Fruit fly (Drosophila melanogaster): ENCODE results near the gene CG3793.
A peak's percentile ranks its signal among the peaks of the same experiment; 100 is the strongest.

The CG3793 gene

dm6 chr2L:15741418-15741817 lies 22.6 kb upstream of the CG3793 start (continued):
- TF ChIP-seq chm (GFP tag; IDR thresholded peaks at IDR 0.05) (no peak), CG10267 (tag; optimal IDR thresholded peaks at IDR 0.05) (peak; percentile 35), CG14710 (tag; optimal IDR thresholded peaks at IDR 0.05) (peak; percentile 20), Xrp1 (GFP tag; IDR thresholded peaks at IDR 0.05) (peak; percentile 64), dmrt11E (tag; optimal IDR thresholded peaks at IDR 0.05) (peak; percentile 72), Eip74EF (GFP tag; optimal IDR thresholded peaks at IDR 0.05) (no peak), ewg (GFP tag; optimal IDR thresholded peaks at IDR 0.05) (no peak), zf30C (GFP tag; optimal IDR thresholded peaks at IDR 0.05) (peak; percentile 71), CG8290 (GFP tag; optimal IDR thresholded peaks at IDR 0.05) (no peak), CG8290 (tag; optimal IDR thresholded peaks at IDR 0.05) (no peak), Dbx (GFP tag; IDR thresholded peaks at IDR 0.05) (no peak), emc (GFP tag; optimal IDR thresholded peaks at IDR 0.05) (no peak), CG8765 (GFP tag; IDR thresholded peaks at IDR 0.05) (peak; percentile 64; the same call in 1 of the 2 replicates), bab2 (GFP tag; optimal IDR thresholded peaks at IDR 0.05) (no peak), sens (GFP tag) (peak; percentile 94), otp (GFP tag; IDR thresholded peaks at IDR 0.05) (0 out of 3 replicates have a peak, but pooled peaks have one; percentile 44), CG6689 (GFP tag; IDR thresholded peaks at IDR 0.05) (peak; percentile 53), lola (GFP tag; optimal IDR thresholded peaks at IDR 0.05) (peak in 1 of 3 experiments; percentile 3)

dm6 chr2L:15742976-15743375 lies 21.0 kb upstream of the CG3793 start:
- TF ChIP-seq cad (GFP tag; optimal IDR thresholded peaks at IDR 0.05) (peak; percentile 21), luna (GFP tag; optimal IDR thresholded peaks at IDR 0.05) (no peak), zen (tag; optimal IDR thresholded peaks at IDR 0.05) (peak; percentile 18), CG15479 (GFP tag; optimal IDR thresholded peaks at IDR 0.05) (peak; percentile 60), tll (GFP tag; optimal IDR thresholded peaks at IDR 0.05) (peak in 1 of 2 experiments; percentile 43), zfh1 (GFP tag; IDR thresholded peaks at IDR 0.05) (no peak), row (GFP tag; IDR thresholded peaks at IDR 0.05) (no peak), unpg (GFP tag; optimal IDR thresholded peaks at IDR 0.05) (no peak), pros (GFP tag; optimal IDR thresholded peaks at IDR 0.05) (peak; percentile 61), CG10267 (tag; optimal IDR thresholded peaks at IDR 0.05) (no peak), CG8765 (GFP tag; IDR thresholded peaks at IDR 0.05) (no peak), CG17328 (GFP tag; IDR thresholded peaks at IDR 0.05) (no peak), sob (GFP tag; IDR thresholded peaks at IDR 0.05) (no peak), cg (GFP tag; optimal IDR thresholded peaks at IDR 0.05) (no peak), twi (tag; optimal IDR thresholded peaks at IDR 0.05) (peak; percentile 27), B-H2 (GFP tag; optimal IDR thresholded peaks at IDR 0.05) (no peak), sim (GFP tag; IDR thresholded peaks at IDR 0.05) (no peak), CG13894 (tag; optimal IDR thresholded peaks at IDR 0.05) (no peak), CkIIα-i1 (GFP tag; IDR thresholded peaks at IDR 0.05) (no peak)

- TF ChIP-seq Ets65A (GFP tag) (peak; percentile 54), pb (GFP tag; optimal IDR thresholded peaks at IDR 0.05) (no peak), yki (optimal IDR thresholded peaks at IDR 0.05) (no peak), CG7372 (GFP tag; IDR thresholded peaks at IDR 0.05) (no peak), Usf (GFP tag; optimal IDR thresholded peaks at IDR 0.05) (peak; percentile 11), lola (GFP tag; optimal IDR thresholded peaks at IDR 0.05) (peak in 1 of 3 experiments; percentile 57), pnt (GFP tag; optimal IDR thresholded peaks at IDR 0.05) (no peak), CG18476 (GFP tag; optimal IDR thresholded peaks at IDR 0.05) (no peak), Nf-YC (tag; optimal IDR thresholded peaks at IDR 0.05) (no peak), CG1647 (GFP tag; optimal IDR thresholded peaks at IDR 0.05) (no peak), Bdp1 (GFP tag; optimal IDR thresholded peaks at IDR 0.05) (no peak), pzg (GFP tag; optimal IDR thresholded peaks at IDR 0.05) (no peak), sob (GFP tag; IDR thresholded peaks at IDR 0.05) (no peak), CG11696 (GFP tag; IDR thresholded peaks at IDR 0.05) (no peak), Hr51 (GFP tag; optimal IDR thresholded peaks at IDR 0.05) (no peak), pan (optimal IDR thresholded peaks at IDR 0.05) (peak in 1 of 2 experiments; percentile 69), pan (GFP tag; optimal IDR thresholded peaks at IDR 0.05 in 1 of 2, IDR thresholded peaks at IDR 0.05 in 1 of 2) (peak in 1 of 2 experiments; percentile 43), CG15696 (tag; optimal IDR thresholded peaks at IDR 0.05) (no peak)
Observed at dm6 chr2L:15743578-15743977, 20.4 kb upstream of the CG3793 start.

All from whole organism, embryonic.